Fruit fly (Drosophila melanogaster) whole organism, adult: ENCODE measurements around the gene bru3.

Source experiments
- CG11617 ChIP-seq: fragments of 200-800 bp; sonication (Bioruptor generic); optimal IDR thresholded peaks from 2 replicates; lab custom pipeline; 2017; ENCODE audit warnings: mild to moderate bottlenecking, missing biosample characterization, missing genetic modification reagents, missing genetic modification characterization
- CG12768 ChIP-seq: fragments of 200-800 bp; sonication (Bioruptor generic); optimal IDR thresholded peaks from 2 replicates; lab custom pipeline; 2017; ENCODE audit warnings: missing biosample characterization, missing genetic modification characterization, mild to moderate bottlenecking, moderate library complexity, missing genetic modification reagents
- CG14711 ChIP-seq: fragments of 200-800 bp; sonication (Bioruptor generic); optimal IDR thresholded peaks from 2 replicates; lab custom pipeline; 2018; ENCODE audit warnings: missing biosample characterization, mild to moderate bottlenecking, missing genetic modification characterization, moderate library complexity
- CG1620 ChIP-seq: fragments of 200-800 bp; sonication (Bioruptor generic); optimal IDR thresholded peaks from 2 replicates; lab custom pipeline; 2016; ENCODE audit warnings: missing biosample characterization, missing genetic modification characterization
- CG33017 ChIP-seq: fragments of 200-800 bp; sonication (Bioruptor generic); optimal IDR thresholded peaks from 2 replicates; lab custom pipeline; 2018; ENCODE audit warnings: missing biosample characterization, mild to moderate bottlenecking, missing genetic modification characterization, moderate library complexity
- CG5204 ChIP-seq: fragments of 200-800 bp; sonication (Bioruptor generic); optimal IDR thresholded peaks from 2 replicates; lab custom pipeline; 2016; ENCODE audit warnings: missing biosample characterization, missing genetic modification characterization
- CG7045 ChIP-seq: fragments of 200-800 bp; sonication (Bioruptor generic); optimal IDR thresholded peaks from 2 replicates; lab custom pipeline; 2017; ENCODE audit warnings: missing biosample characterization, mild to moderate bottlenecking, missing genetic modification characterization
- CG7101 ChIP-seq: fragments of 200-800 bp; sonication (Bioruptor generic); optimal IDR thresholded peaks from 2 replicates; lab custom pipeline; 2018; ENCODE audit warnings: missing biosample characterization, mild to moderate bottlenecking, missing genetic modification characterization, moderate library complexity
- Clk ChIP-seq: fragments of 200-800 bp; sonication (Bioruptor generic); optimal IDR thresholded peaks from 2 replicates; lab custom pipeline; 2017; ENCODE audit warnings: missing biosample characterization, missing genetic modification characterization
- Crg-1 ChIP-seq: fragments of 200-800 bp; sonication (Bioruptor generic); optimal IDR thresholded peaks from 2 replicates; lab custom pipeline; 2016; ENCODE audit warnings: missing biosample characterization, missing genetic modification characterization
- Hr96 ChIP-seq: fragments of 200-800 bp; sonication (Bioruptor generic); optimal IDR thresholded peaks from 2 replicates; lab custom pipeline; 2016; ENCODE audit warnings: missing biosample characterization, missing genetic modification characterization
- Mnt ChIP-seq: fragments of 200-800 bp; sonication (Bioruptor generic); optimal IDR thresholded peaks from 2 replicates; lab custom pipeline; 2016; ENCODE audit warnings: missing biosample characterization, mild to moderate bottlenecking, missing genetic modification characterization
- bab1 ChIP-seq: fragments of 200-800 bp; sonication (Bioruptor generic); optimal IDR thresholded peaks from 3 replicates; lab custom pipeline; 2019; ENCODE audit warnings: missing biosample characterization, mild to moderate bottlenecking, missing genetic modification characterization, moderate library complexity
- cic ChIP-seq: fragments of 200-800 bp; sonication (Bioruptor generic); optimal IDR thresholded peaks from 2 replicates; lab custom pipeline; 2017; ENCODE audit warnings: missing biosample characterization, mild to moderate bottlenecking, missing genetic modification characterization, moderate library complexity
- cnc ChIP-seq, 2 experiments: fragments of >200 bp; optimal IDR thresholded peaks; 2 replicates each; lab custom pipeline; 2017
- kay ChIP-seq: fragments of 200-800 bp; sonication (Bioruptor generic); peaks from one replicate; lab custom pipeline; 2016; ENCODE audit warnings: missing biosample characterization, missing genetic modification characterization, borderline replicate concordance
- ovo ChIP-seq: fragments of 200-800 bp; sonication (Bioruptor generic); optimal IDR thresholded peaks from 2 replicates; lab custom pipeline; 2016; ENCODE audit warnings: missing biosample characterization, missing genetic modification characterization
- pad ChIP-seq: fragments of 200-800 bp; sonication (Bioruptor generic); optimal IDR thresholded peaks from 3 replicates; lab custom pipeline; 2017; ENCODE audit warnings: missing biosample characterization, missing genetic modification characterization, mild to moderate bottlenecking, moderate library complexity, missing genetic modification reagents
- tj ChIP-seq: fragments of 200-800 bp; sonication (Bioruptor generic); optimal IDR thresholded peaks from 3 replicates; lab custom pipeline; 2017; ENCODE audit warnings: missing biosample characterization, mild to moderate bottlenecking, missing genetic modification characterization, moderate library complexity
- toe ChIP-seq: fragments of 200-800 bp; sonication (Bioruptor generic); optimal IDR thresholded peaks from 2 replicates; lab custom pipeline; 2016; ENCODE audit warnings: missing biosample characterization, missing genetic modification characterization

bru3 gene

DNA sequence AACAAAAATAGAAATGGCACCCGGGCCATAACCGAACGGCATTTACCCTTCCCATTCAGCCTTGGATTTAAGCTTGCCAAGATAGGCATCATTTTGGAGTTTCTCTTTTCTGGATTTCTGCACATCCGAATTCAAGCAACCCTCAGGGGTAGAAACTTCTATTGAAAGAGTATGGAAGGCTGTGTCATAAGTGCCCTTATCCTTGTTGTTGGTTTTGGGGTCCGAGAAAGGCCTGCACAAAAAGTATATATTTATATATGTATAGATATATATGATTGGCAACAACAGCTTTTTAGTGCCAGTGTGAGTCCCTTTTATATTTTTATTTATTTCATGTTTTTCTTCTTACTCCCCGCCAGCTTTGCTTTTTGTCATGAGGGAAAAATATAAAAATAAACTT is 40.1 kb downstream of the bru3 start:
- no peak for TF ChIP-seq cnc (optimal IDR thresholded peaks at IDR 0.05; lab: Kevin White, UChicago)
- no peak for TF ChIP-seq Mnt (GFP tag; lab: Kevin White, UChicago)
- no peak for TF ChIP-seq CG11617
- TF ChIP-seq cic (GFP tag; lab: Kevin White, UChicago) = no peak
- no peak for TF ChIP-seq CG7045
- no peak for TF ChIP-seq toe (GFP tag; lab: Kevin White, UChicago)
- no peak for TF ChIP-seq tj
- no peak for TF ChIP-seq CG7101 (tag; lab: Kevin White, UChicago)

DNA sequence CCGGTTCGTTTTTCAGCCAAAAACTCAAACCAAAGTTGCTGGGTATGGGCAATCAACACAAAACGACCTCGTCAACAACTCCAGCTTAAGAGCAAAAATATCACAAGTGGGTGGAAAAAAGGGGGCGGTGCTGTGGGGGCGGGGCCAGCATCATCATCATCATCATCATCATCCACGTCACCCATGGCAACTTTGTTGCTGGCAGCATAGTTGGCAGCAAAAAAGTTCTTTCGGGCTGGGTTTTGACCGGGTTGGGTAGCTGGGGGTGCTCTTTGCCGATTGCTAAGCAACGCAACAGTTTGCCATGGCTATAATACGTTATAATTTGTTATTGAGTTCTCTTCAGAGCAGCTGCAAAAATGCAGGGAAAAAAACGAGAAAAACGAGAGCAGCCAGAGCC is 40.6 kb downstream of the bru3 start:
- TF ChIP-seq CG33017 (tag; lab: Kevin White, UChicago) (no peak), Mnt (GFP tag; lab: Kevin White, UChicago) (no peak), CG1620 (GFP tag; lab: Kevin White, UChicago) (no peak), Hr96 (GFP tag; lab: Kevin White, UChicago) (no peak), bab1 (no peak), toe (GFP tag; lab: Kevin White, UChicago) (no peak), CG11617 (no peak)

DNA sequence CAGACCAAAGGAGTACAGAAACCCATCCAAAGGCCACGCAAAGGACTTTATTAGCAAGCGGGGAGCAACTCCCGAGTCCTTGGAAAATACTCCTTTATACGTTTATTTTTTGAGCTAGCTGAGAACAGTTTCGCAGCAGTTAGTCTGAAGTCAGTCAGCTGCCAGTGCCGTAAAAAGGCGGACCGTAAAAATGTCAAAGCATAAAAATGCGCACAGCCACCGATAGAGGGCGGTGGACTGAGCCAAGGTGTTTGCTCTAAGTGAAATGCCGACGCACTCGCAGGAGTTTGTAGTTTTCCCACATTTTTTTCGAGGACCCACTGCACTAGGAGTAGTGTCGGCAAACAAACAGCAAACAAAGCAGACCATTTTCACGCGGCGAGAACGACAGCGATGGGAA is 64.8 kb downstream of the bru3 start:
- TF ChIP-seq Hr96 (GFP tag; lab: Kevin White, UChicago) (no peak), CG5204 (GFP tag; lab: Kevin White, UChicago) (no peak), Mnt (GFP tag; lab: Kevin White, UChicago) (no peak), CG12768 (no peak), CG11617 (no peak), CG7101 (tag; lab: Kevin White, UChicago) (no peak), Crg-1 (GFP tag; lab: Kevin White, UChicago) (no peak), ovo (GFP tag; lab: Kevin White, UChicago) (no peak), cic (GFP tag; lab: Kevin White, UChicago) (no peak), bab1 (no peak), Clk (GFP tag; lab: Kevin White, UChicago) (no peak), cnc (optimal IDR thresholded peaks at IDR 0.05; lab: Kevin White, UChicago) (no peak), CG33017 (tag; lab: Kevin White, UChicago) (no peak), CG1620 (GFP tag; lab: Kevin White, UChicago) (no peak), pad (GFP tag; lab: Kevin White, UChicago) (no peak), toe (GFP tag; lab: Kevin White, UChicago) (no peak), kay (no peak)

DNA sequence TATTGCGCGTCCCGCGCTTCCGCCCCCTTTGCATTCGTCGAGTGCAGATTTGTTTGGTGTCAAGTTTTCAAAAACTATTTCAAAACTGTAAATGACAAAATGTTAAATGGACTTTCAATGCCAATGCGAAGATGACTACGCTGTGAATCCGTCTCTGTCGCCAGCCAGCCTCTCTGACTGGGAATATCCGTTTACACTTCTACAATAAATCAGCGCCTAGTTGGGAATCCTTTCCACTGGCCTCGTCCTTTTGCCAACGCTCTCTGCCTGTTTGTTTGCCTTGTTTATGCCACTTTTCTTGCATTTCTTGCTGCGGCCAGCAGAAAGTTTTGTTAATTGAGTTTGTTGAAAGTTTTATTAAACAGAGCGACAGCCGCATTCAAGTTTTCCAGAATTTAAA is 94.3 kb downstream of the bru3 start:
- no peak for TF ChIP-seq CG5204 (GFP tag; lab: Kevin White, UChicago)
- TF ChIP-seq Crg-1 (GFP tag; lab: Kevin White, UChicago) = no peak
- no peak for TF ChIP-seq CG11617

DNA sequence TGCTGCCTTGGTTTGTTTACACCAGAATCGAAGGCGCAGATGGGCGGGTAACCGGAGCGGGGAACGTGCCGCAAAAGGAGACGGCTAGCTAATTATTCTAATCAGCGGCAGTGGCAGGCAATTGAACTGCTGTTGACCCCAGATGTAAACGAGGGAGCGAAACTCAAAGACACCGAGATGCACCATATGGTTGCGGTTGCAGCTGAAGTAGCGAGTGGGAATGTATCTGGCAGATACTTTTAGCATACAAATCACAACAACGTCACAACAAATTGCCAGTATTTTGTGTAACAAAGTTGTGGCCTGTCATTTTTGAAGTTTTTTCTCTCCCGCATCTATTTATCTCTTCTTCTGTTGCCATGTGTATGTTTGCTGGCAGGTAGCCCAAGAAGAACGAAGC is 128.5 kb downstream of the bru3 start:
- TF ChIP-seq kay = no peak
- TF ChIP-seq CG14711 (tag; lab: Kevin White, UChicago) = no peak
- no peak for TF ChIP-seq Clk (GFP tag; lab: Kevin White, UChicago)
- no peak for TF ChIP-seq pad (GFP tag; lab: Kevin White, UChicago)
- TF ChIP-seq Crg-1 (GFP tag; lab: Kevin White, UChicago) = no peak
- no peak for TF ChIP-seq bab1
- no peak for TF ChIP-seq CG11617
- no peak for TF ChIP-seq CG33017 (tag; lab: Kevin White, UChicago)
- no peak for TF ChIP-seq toe (GFP tag; lab: Kevin White, UChicago)

DNA sequence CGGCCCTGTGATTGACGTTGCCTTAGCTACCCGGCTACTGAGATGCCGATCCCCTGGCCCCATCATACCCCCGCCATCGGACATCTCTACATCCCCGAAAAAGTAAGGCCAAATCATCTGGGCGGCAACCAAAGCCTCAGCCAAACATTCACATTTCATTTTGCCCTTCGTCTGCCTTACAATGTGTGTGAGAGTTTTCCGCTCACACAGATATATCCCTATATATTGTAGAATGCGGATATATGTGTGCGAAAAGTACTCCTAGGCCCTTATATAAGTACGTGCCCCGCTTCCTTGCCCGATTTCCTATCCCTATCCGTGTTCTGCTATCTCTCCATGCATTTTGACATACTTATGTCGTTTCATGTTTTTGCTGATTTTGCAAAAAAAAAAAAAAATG is 129.6 kb downstream of the bru3 start:
- TF ChIP-seq CG33017 (tag; lab: Kevin White, UChicago) = no peak
- no peak for TF ChIP-seq Crg-1 (GFP tag; lab: Kevin White, UChicago)
- TF ChIP-seq cnc (optimal IDR thresholded peaks at IDR 0.05; lab: Kevin White, UChicago) = no peak
- TF ChIP-seq CG1620 (GFP tag; lab: Kevin White, UChicago) = no peak
- TF ChIP-seq toe (GFP tag; lab: Kevin White, UChicago) = no peak
- no peak for TF ChIP-seq CG12768
- TF ChIP-seq ovo (GFP tag; lab: Kevin White, UChicago) = no peak
- no peak for TF ChIP-seq tj
- no peak for TF ChIP-seq kay
- no peak for TF ChIP-seq CG11617
- TF ChIP-seq Hr96 (GFP tag; lab: Kevin White, UChicago) = no peak
- no peak for TF ChIP-seq Clk (GFP tag; lab: Kevin White, UChicago)
- no peak for TF ChIP-seq pad (GFP tag; lab: Kevin White, UChicago)
- no peak for TF ChIP-seq CG7045
- no peak for TF ChIP-seq cic (GFP tag; lab: Kevin White, UChicago)
- TF ChIP-seq CG14711 (tag; lab: Kevin White, UChicago) = no peak
- no peak for TF ChIP-seq Mnt (GFP tag; lab: Kevin White, UChicago)
- no peak for TF ChIP-seq CG5204 (GFP tag; lab: Kevin White, UChicago)
- TF ChIP-seq CG7101 (tag; lab: Kevin White, UChicago) = no peak
